Worm (Caenorhabditis elegans): ENCODE measurements around the gene abhd-5.2.

Gene abhd-5.2

ce11 chrV:4834277-4834676 is 10.2 kb upstream of the abhd-5.2 start, which contains the start of gene C37H5.14:
Gene C37H5.14, minus strand, starts transcription at chrV:4834377.
- TF ChIP-seq ceh-45 (GFP tag; IDR thresholded peaks at IDR 0.05) (no peak), sox-4 (tag; optimal IDR thresholded peaks at IDR 0.05) (no peak), fkh-6 (tag; optimal IDR thresholded peaks at IDR 0.05) (no peak), ceh-6 (GFP tag; optimal IDR thresholded peaks at IDR 0.05) (no peak), ceh-22 (tag; optimal IDR thresholded peaks at IDR 0.05) (no peak), odd-2 (tag; optimal IDR thresholded peaks at IDR 0.05) (no peak), hlh-13 (GFP tag; optimal IDR thresholded peaks at IDR 0.05) (no peak), C08G9.2 (tag; optimal IDR thresholded peaks at IDR 0.05) (no peak), hlh-8 (tag; optimal IDR thresholded peaks at IDR 0.05) (no peak), tbx-7 (tag; optimal IDR thresholded peaks at IDR 0.05) (no peak), sox-2 (GFP tag; IDR thresholded peaks at IDR 0.05) (no peak), unc-55 (GFP tag; optimal IDR thresholded peaks at IDR 0.05) (no peak), K09A11.1 (tag; optimal IDR thresholded peaks at IDR 0.05; ENCODE audit: insufficient read depth) (no peak), nhr-11 (tag; optimal IDR thresholded peaks at IDR 0.05) (no peak), ceh-34 (tag; optimal IDR thresholded peaks at IDR 0.05) (no peak), ztf-16 (tag; optimal IDR thresholded peaks at IDR 0.05) (no peak), dve-1 (tag; optimal IDR thresholded peaks at IDR 0.05) (no peak), pat-9 (tag; optimal IDR thresholded peaks at IDR 0.05) (no peak), lin-11 (tag; optimal IDR thresholded peaks at IDR 0.05) (no peak)

ce11 chrV:4839913-4840312 is 4.6 kb upstream of the abhd-5.2 start, which contains the start of gene nas-9:
Gene nas-9, minus strand, starts transcription at chrV:4840013.
- no peak for TF ChIP-seq hlh-15 (tag; optimal IDR thresholded peaks at IDR 0.05)
- TF ChIP-seq rnt-1 (tag; optimal IDR thresholded peaks at IDR 0.05) = no peak
- no peak for TF ChIP-seq hlh-6 (tag; optimal IDR thresholded peaks at IDR 0.05)
- no peak for TF ChIP-seq ceh-34 (tag; optimal IDR thresholded peaks at IDR 0.05)

ce11 chrV:4841179-4841578 is 3.3 kb upstream of the abhd-5.2 start, which contains the start of gene cwp-1:
Gene cwp-1, minus strand, starts transcription at chrV:4841279.
- TF ChIP-seq ceh-34 (tag; optimal IDR thresholded peaks at IDR 0.05) (no peak), ahr-1 (tag; optimal IDR thresholded peaks at IDR 0.05) (no peak), unc-42 (tag; optimal IDR thresholded peaks at IDR 0.05) (no peak), sox-4 (tag; optimal IDR thresholded peaks at IDR 0.05) (no peak), ceh-48 (tag; optimal IDR thresholded peaks at IDR 0.05) (no peak), zip-5 (tag; optimal IDR thresholded peaks at IDR 0.05) (no peak), pros-1 (tag; optimal IDR thresholded peaks at IDR 0.05) (no peak), pha-2 (tag; optimal IDR thresholded peaks at IDR 0.05) (no peak), pha-4 (tag; optimal IDR thresholded peaks at IDR 0.05) (no peak), hlh-30 (tag; optimal IDR thresholded peaks at IDR 0.05; ENCODE audit: insufficient read depth) (no peak), gmeb-2 (tag; optimal IDR thresholded peaks at IDR 0.05) (no peak), pat-9 (tag; optimal IDR thresholded peaks at IDR 0.05) (no peak), ceh-18 (tag; optimal IDR thresholded peaks at IDR 0.05) (no peak)

ce11 chrV:4842544-4842943 is 1.9 kb upstream of the abhd-5.2 start, which contains the start of the genes cwp-2 and cwp-3:
Gene cwp-2, minus strand, starts transcription at chrV:4842644.
Gene cwp-3, plus strand, starts transcription at chrV:4842836.
- no peak for TF ChIP-seq lim-6 (tag; optimal IDR thresholded peaks at IDR 0.05)
- no peak for TF ChIP-seq ttx-3 (tag; optimal IDR thresholded peaks at IDR 0.05)
- no peak for TF ChIP-seq ceh-19 (GFP tag; optimal IDR thresholded peaks at IDR 0.05)
- TF ChIP-seq zip-5 (tag; optimal IDR thresholded peaks at IDR 0.05) = no peak
- TF ChIP-seq tbx-7 (tag; optimal IDR thresholded peaks at IDR 0.05) = no peak
- no peak for TF ChIP-seq odd-2 (tag; optimal IDR thresholded peaks at IDR 0.05)
- no peak for TF ChIP-seq K02D7.2 (tag; optimal IDR thresholded peaks at IDR 0.05)
- TF ChIP-seq ceh-31 (tag; optimal IDR thresholded peaks at IDR 0.05) = no peak
